Fruit fly (Drosophila melanogaster) whole organism, adult: Measurements from ENCODE around the gene Nedd4.

Experiments used
- CG11617 ChIP-seq: fragments of 200-800 bp; sonication (Bioruptor generic); optimal IDR thresholded peaks from 2 replicates; lab custom pipeline; 2017; ENCODE audit warnings: mild to moderate bottlenecking, missing biosample characterization, missing genetic modification reagents, missing genetic modification characterization
- CG12768 ChIP-seq: fragments of 200-800 bp; sonication (Bioruptor generic); optimal IDR thresholded peaks from 2 replicates; lab custom pipeline; 2017; ENCODE audit warnings: missing biosample characterization, missing genetic modification characterization, mild to moderate bottlenecking, moderate library complexity, missing genetic modification reagents
- CG14711 ChIP-seq: fragments of 200-800 bp; sonication (Bioruptor generic); optimal IDR thresholded peaks from 2 replicates; lab custom pipeline; 2018; ENCODE audit warnings: missing biosample characterization, mild to moderate bottlenecking, missing genetic modification characterization, moderate library complexity
- CG1620 ChIP-seq: fragments of 200-800 bp; sonication (Bioruptor generic); optimal IDR thresholded peaks from 2 replicates; lab custom pipeline; 2016; ENCODE audit warnings: missing biosample characterization, missing genetic modification characterization
- CG33017 ChIP-seq: fragments of 200-800 bp; sonication (Bioruptor generic); optimal IDR thresholded peaks from 2 replicates; lab custom pipeline; 2018; ENCODE audit warnings: missing biosample characterization, mild to moderate bottlenecking, missing genetic modification characterization, moderate library complexity
- CG5204 ChIP-seq: fragments of 200-800 bp; sonication (Bioruptor generic); optimal IDR thresholded peaks from 2 replicates; lab custom pipeline; 2016; ENCODE audit warnings: missing biosample characterization, missing genetic modification characterization
- CG7045 ChIP-seq: fragments of 200-800 bp; sonication (Bioruptor generic); optimal IDR thresholded peaks from 2 replicates; lab custom pipeline; 2017; ENCODE audit warnings: missing biosample characterization, mild to moderate bottlenecking, missing genetic modification characterization
- CG7101 ChIP-seq: fragments of 200-800 bp; sonication (Bioruptor generic); optimal IDR thresholded peaks from 2 replicates; lab custom pipeline; 2018; ENCODE audit warnings: missing biosample characterization, mild to moderate bottlenecking, missing genetic modification characterization, moderate library complexity
- Clk ChIP-seq: fragments of 200-800 bp; sonication (Bioruptor generic); optimal IDR thresholded peaks from 2 replicates; lab custom pipeline; 2017; ENCODE audit warnings: missing biosample characterization, missing genetic modification characterization
- Crg-1 ChIP-seq: fragments of 200-800 bp; sonication (Bioruptor generic); optimal IDR thresholded peaks from 2 replicates; lab custom pipeline; 2016; ENCODE audit warnings: missing biosample characterization, missing genetic modification characterization
- Hr96 ChIP-seq: fragments of 200-800 bp; sonication (Bioruptor generic); optimal IDR thresholded peaks from 2 replicates; lab custom pipeline; 2016; ENCODE audit warnings: missing biosample characterization, missing genetic modification characterization
- Mnt ChIP-seq: fragments of 200-800 bp; sonication (Bioruptor generic); optimal IDR thresholded peaks from 2 replicates; lab custom pipeline; 2016; ENCODE audit warnings: missing biosample characterization, mild to moderate bottlenecking, missing genetic modification characterization
- bab1 ChIP-seq: fragments of 200-800 bp; sonication (Bioruptor generic); optimal IDR thresholded peaks from 3 replicates; lab custom pipeline; 2019; ENCODE audit warnings: missing biosample characterization, mild to moderate bottlenecking, missing genetic modification characterization, moderate library complexity
- cic ChIP-seq: fragments of 200-800 bp; sonication (Bioruptor generic); optimal IDR thresholded peaks from 2 replicates; lab custom pipeline; 2017; ENCODE audit warnings: missing biosample characterization, mild to moderate bottlenecking, missing genetic modification characterization, moderate library complexity
- cnc ChIP-seq, 2 experiments: fragments of >200 bp; optimal IDR thresholded peaks; 2 replicates each; lab custom pipeline; 2017
- kay ChIP-seq: fragments of 200-800 bp; sonication (Bioruptor generic); peaks from one replicate; lab custom pipeline; 2016; ENCODE audit warnings: missing biosample characterization, missing genetic modification characterization, borderline replicate concordance
- ovo ChIP-seq: fragments of 200-800 bp; sonication (Bioruptor generic); optimal IDR thresholded peaks from 2 replicates; lab custom pipeline; 2016; ENCODE audit warnings: missing biosample characterization, missing genetic modification characterization
- pad ChIP-seq: fragments of 200-800 bp; sonication (Bioruptor generic); optimal IDR thresholded peaks from 3 replicates; lab custom pipeline; 2017; ENCODE audit warnings: missing biosample characterization, missing genetic modification characterization, mild to moderate bottlenecking, moderate library complexity, missing genetic modification reagents
- tj ChIP-seq: fragments of 200-800 bp; sonication (Bioruptor generic); optimal IDR thresholded peaks from 3 replicates; lab custom pipeline; 2017; ENCODE audit warnings: missing biosample characterization, mild to moderate bottlenecking, missing genetic modification characterization, moderate library complexity
- toe ChIP-seq: fragments of 200-800 bp; sonication (Bioruptor generic); optimal IDR thresholded peaks from 2 replicates; lab custom pipeline; 2016; ENCODE audit warnings: missing biosample characterization, missing genetic modification characterization

Gene Nedd4

dm6 chr3L:17496871-17497492 is 32.9 kb upstream of the Nedd4 start:
- TF ChIP-seq toe (GFP tag; lab: Kevin White, UChicago) (no peak), CG7101 (no peak), Crg-1 (no peak), cnc (optimal IDR thresholded peaks at IDR 0.05; lab: Kevin White, UChicago) (no peak), bab1 (GFP tag; lab: Kevin White, UChicago) (no peak), CG14711 (tag; lab: Kevin White, UChicago) (no peak), Clk (GFP tag; lab: Kevin White, UChicago) (no peak), CG1620 (GFP tag; lab: Kevin White, UChicago) (no peak), kay (GFP tag; lab: Kevin White, UChicago) (no peak), Hr96 (GFP tag; lab: Kevin White, UChicago) (no peak), CG12768 (GFP tag; lab: Kevin White, UChicago) (no peak), CG5204 (GFP tag; lab: Kevin White, UChicago) (no peak), CG33017 (no peak), pad (GFP tag; lab: Kevin White, UChicago) (no peak), Mnt (no peak), CG7045 (GFP tag; lab: Kevin White, UChicago) (no peak)

- TF ChIP-seq kay (GFP tag; lab: Kevin White, UChicago) (no peak), bab1 (GFP tag; lab: Kevin White, UChicago) (no peak), CG1620 (GFP tag; lab: Kevin White, UChicago) (no peak), Hr96 (GFP tag; lab: Kevin White, UChicago) (no peak), cnc (optimal IDR thresholded peaks at IDR 0.05; lab: Kevin White, UChicago) (no peak), ovo (GFP tag; lab: Kevin White, UChicago) (no peak), Mnt (no peak), Crg-1 (no peak), CG7101 (no peak), toe (GFP tag; lab: Kevin White, UChicago) (no peak), Clk (GFP tag; lab: Kevin White, UChicago) (no peak)
Measured at dm6 chr3L:17497969-17498368, 31.9 kb upstream of the Nedd4 start.

dm6 chr3L:17498952-17499710 is 30.8 kb upstream of the Nedd4 start:
- TF ChIP-seq Clk (GFP tag; lab: Kevin White, UChicago) (no peak), CG1620 (GFP tag; lab: Kevin White, UChicago) (no peak), CG7101 (no peak), pad (GFP tag; lab: Kevin White, UChicago) (no peak), CG5204 (GFP tag; lab: Kevin White, UChicago) (no peak), toe (GFP tag; lab: Kevin White, UChicago) (no peak), cic (GFP tag; lab: Kevin White, UChicago) (no peak), tj (GFP tag; lab: Kevin White, UChicago) (no peak), Crg-1 (no peak), bab1 (GFP tag; lab: Kevin White, UChicago) (no peak), CG11617 (GFP tag; lab: Kevin White, UChicago) (no peak), ovo (GFP tag; lab: Kevin White, UChicago) (no peak), kay (GFP tag; lab: Kevin White, UChicago) (no peak), CG14711 (tag; lab: Kevin White, UChicago) (no peak)

dm6 chr3L:17500315-17500985 is 29.4 kb upstream of the Nedd4 start:
- peak; percentile 20 for TF ChIP-seq kay (GFP tag; lab: Kevin White, UChicago)
- TF ChIP-seq CG1620 (GFP tag; lab: Kevin White, UChicago) = no peak
- peak; percentile 15 for TF ChIP-seq tj (GFP tag; lab: Kevin White, UChicago)

- TF ChIP-seq Mnt (no peak), CG11617 (GFP tag; lab: Kevin White, UChicago) (no peak), Crg-1 (no peak), cnc (optimal IDR thresholded peaks at IDR 0.05; lab: Kevin White, UChicago) (no peak)
Measured at dm6 chr3L:17502235-17502634, 27.6 kb upstream of the Nedd4 start.

dm6 chr3L:17504538-17504937 is 25.3 kb upstream of the Nedd4 start:
- TF ChIP-seq cic (GFP tag; lab: Kevin White, UChicago) (no peak), CG12768 (GFP tag; lab: Kevin White, UChicago) (no peak)
